Worm (Caenorhabditis elegans) whole organism, mixed stage, embryonic: ENCODE results near the gene B0284.3.

Experiments used
- bed-3 ChIP-seq: fragments of 200-800 bp; sonication (Bioruptor generic); optimal IDR thresholded peaks from 3 replicates; lab custom pipeline; 2018; ENCODE audit warnings: mild to moderate bottlenecking, missing genetic modification characterization, moderate library complexity, missing compliant biosample characterization
- blmp-1 ChIP-seq: fragments of 150-350 bp; optimal IDR thresholded peaks from 2 replicates; lab custom pipeline; 2014; ENCODE audit warnings: missing biosample characterization, missing genetic modification characterization
- ces-1 ChIP-seq: fragments of 150-350 bp; optimal IDR thresholded peaks from 2 replicates; lab custom pipeline; 2014; ENCODE audit warnings: missing biosample characterization, missing genetic modification reagents, missing genetic modification characterization
- drap-1 ChIP-seq: fragments of 200-800 bp; sonication (Bioruptor generic); optimal IDR thresholded peaks from 3 replicates; lab custom pipeline; 2018; ENCODE audit warnings: mild to moderate bottlenecking, missing genetic modification characterization, missing compliant biosample characterization
- lin-13 ChIP-seq: fragments of 150-350 bp; optimal IDR thresholded peaks from 2 replicates; lab custom pipeline; 2014; ENCODE audit warnings: missing biosample characterization, missing genetic modification characterization
- mab-5 ChIP-seq: fragments of 150-350 bp; optimal IDR thresholded peaks from 2 replicates; lab custom pipeline; 2014; ENCODE audit warnings: missing biosample characterization, missing genetic modification characterization
- nhr-12 ChIP-seq: fragments of 150-350 bp; optimal IDR thresholded peaks from 2 replicates; lab custom pipeline; 2014; ENCODE audit warnings: missing biosample characterization, missing genetic modification characterization
- nhr-237 ChIP-seq: fragments of 150-350 bp; optimal IDR thresholded peaks from 2 replicates; lab custom pipeline; 2014; ENCODE audit warnings: missing biosample characterization, missing genetic modification characterization
- nhr-28 ChIP-seq: fragments of 150-350 bp; optimal IDR thresholded peaks from 2 replicates; lab custom pipeline; 2014; ENCODE audit warnings: missing biosample characterization, missing genetic modification characterization
- snpc-4 ChIP-seq: fragments of 150-350 bp; optimal IDR thresholded peaks from 2 replicates; lab custom pipeline; 2014; ENCODE audit warnings: missing biosample characterization, missing genetic modification characterization
- tbx-8 ChIP-seq: fragments of 200-800 bp; sonication (Bioruptor generic); optimal IDR thresholded peaks from 2 replicates; lab custom pipeline; 2018; ENCODE audit warnings: mild to moderate bottlenecking, missing genetic modification characterization, moderate library complexity, missing compliant biosample characterization
- unc-62 ChIP-seq: fragments of 150-350 bp; optimal IDR thresholded peaks from 2 replicates; lab custom pipeline; 2014; ENCODE audit warnings: missing biosample characterization, missing genetic modification reagents, missing genetic modification characterization

DNA sequence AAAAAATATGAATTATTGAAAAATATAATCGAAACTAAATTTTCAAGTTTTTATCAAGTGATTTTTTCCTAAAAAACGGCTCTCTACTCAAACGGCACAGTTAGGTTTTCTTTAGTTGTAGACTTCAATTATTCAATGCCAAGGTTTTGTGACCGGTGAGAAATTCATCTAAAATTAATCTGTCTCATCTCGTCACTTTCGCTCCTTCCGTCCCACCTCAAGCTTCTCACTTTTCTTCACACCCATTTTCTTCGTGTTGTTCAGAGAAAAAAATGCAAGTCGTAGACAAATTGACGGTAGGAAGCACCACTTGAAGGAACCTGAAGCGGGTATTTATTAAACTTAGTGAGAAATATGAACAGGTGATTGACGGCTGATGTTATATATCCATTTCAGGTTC is 11.7 kb upstream of the B0284.3 start:
- no peak for TF ChIP-seq drap-1 (GFP tag; lab: Kevin White, UChicago)
- TF ChIP-seq snpc-4 (tag; lab: Kevin White, UChicago), result no peak
- no peak for TF ChIP-seq tbx-8 (GFP tag; lab: Kevin White, UChicago)
- TF ChIP-seq nhr-28 (tag; lab: Kevin White, UChicago), result no peak
- TF ChIP-seq bed-3 (GFP tag; lab: Kevin White, UChicago), result no peak
- TF ChIP-seq mab-5 (tag; lab: Kevin White, UChicago), result no peak
- no peak for TF ChIP-seq lin-13
- TF ChIP-seq unc-62 (GFP tag; lab: Kevin White, UChicago), result no peak
- no peak for TF ChIP-seq blmp-1 (tag; lab: Kevin White, UChicago)
- no peak for TF ChIP-seq nhr-237 (tag; lab: Kevin White, UChicago)
- no peak for TF ChIP-seq nhr-12 (tag; lab: Kevin White, UChicago)
- TF ChIP-seq ces-1 (GFP tag; lab: Kevin White, UChicago), result no peak
